Worm (Caenorhabditis elegans): Measurements from ENCODE around the gene lys-10.

DNA sequence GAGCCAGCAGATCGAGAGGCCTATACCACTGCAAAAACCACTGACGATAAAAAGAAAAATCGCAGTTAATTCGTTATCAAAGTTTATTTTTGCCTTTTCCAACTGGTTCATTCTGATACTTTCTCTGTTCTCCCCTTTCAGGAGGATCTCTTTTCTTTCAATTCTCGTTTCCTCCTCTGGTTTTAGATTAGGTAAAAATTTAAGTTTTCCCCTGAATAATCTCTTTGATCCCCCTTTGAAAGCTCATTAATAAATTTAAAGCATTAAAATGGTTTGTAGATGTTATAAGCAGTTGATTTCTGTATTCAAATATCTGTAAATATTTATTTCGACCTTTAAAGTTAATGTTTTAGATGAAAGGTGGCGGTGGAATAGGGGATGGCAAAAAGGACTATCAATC is 41.4 kb upstream of the lys-10 start, which contains the start of gene K07H8.2:
- no peak for TF ChIP-seq hlh-1 (tag; optimal IDR thresholded peaks at IDR 0.05)
- TF ChIP-seq lsy-2 (tag; optimal IDR thresholded peaks at IDR 0.05): no peak
- TF ChIP-seq unc-39 (tag; optimal IDR thresholded peaks at IDR 0.05): no peak
- TF ChIP-seq nhr-28 (tag; optimal IDR thresholded peaks at IDR 0.05): no peak
- TF ChIP-seq ham-2 (GFP tag; optimal IDR thresholded peaks at IDR 0.05): no peak
- TF ChIP-seq ceh-43 (GFP tag; optimal IDR thresholded peaks at IDR 0.05): no peak
- TF ChIP-seq sem-2 (GFP tag; optimal IDR thresholded peaks at IDR 0.05): no peak
- no peak for TF ChIP-seq mab-5 (tag; optimal IDR thresholded peaks at IDR 0.05)
- TF ChIP-seq elt-3 (tag; optimal IDR thresholded peaks at IDR 0.05): no peak
- TF ChIP-seq pha-4 (tag; optimal IDR thresholded peaks at IDR 0.05): no peak

All from whole organism, mixed stage, embryonic.